Worm (Caenorhabditis elegans) whole organism, L4 larva: ENCODE data around the gene F10G2.10.
A peak's percentile ranks its signal among the peaks of the same experiment; 100 is the strongest.
"Not testable (repeated sequence)": the region's sequence is repeated elsewhere in the genome, so short reads cannot be mapped to it uniquely, and the experiment has no call there.

Experiments
- F49E8.2 ChIP-seq: sonication (generic microtip); optimal IDR thresholded peaks from 2 replicates; lab custom pipeline; 2016; ENCODE audit warnings: missing compliant biosample characterization, mild to moderate bottlenecking, missing genetic modification characterization, borderline replicate concordance
- R02D3.7 ChIP-seq: fragments of 150-350 bp; sonication (generic microtip); optimal IDR thresholded peaks from 3 replicates; lab custom pipeline; 2014; ENCODE audit warnings: missing biosample characterization, missing genetic modification characterization
- T20F7.1 ChIP-seq: fragments of 200-800 bp; sonication (Bioruptor generic); optimal IDR thresholded peaks from 2 replicates; lab custom pipeline; 2018; ENCODE audit warnings: mild to moderate bottlenecking, missing genetic modification characterization, missing compliant biosample characterization
- Y105C5A.15 ChIP-seq: fragments of 200-800 bp; sonication (Bioruptor generic); IDR thresholded peaks from 2 replicates; pipeline ENCODE4 v1.3.6; 2022; ENCODE audit warnings: missing genetic modification characterization, missing compliant biosample characterization
- Y48G9A.11 ChIP-seq: fragments of 200-800 bp; sonication (Bioruptor generic); IDR thresholded peaks from 2 replicates; pipeline ENCODE4 v1.3.6; 2022; ENCODE audit warnings: missing genetic modification reagents, missing genetic modification characterization, missing compliant biosample characterization
- Y5F2A.4 ChIP-seq: fragments of 200-800 bp; sonication (Bioruptor generic); optimal IDR thresholded peaks from 2 replicates; lab custom pipeline; 2018; ENCODE audit warnings: mild to moderate bottlenecking, missing genetic modification characterization, missing compliant biosample characterization
- aha-1 ChIP-seq: fragments of 150-350 bp; peaks from one replicate; lab custom pipeline; 2014; ENCODE audit warnings: missing biosample characterization, missing genetic modification characterization
- ceh-28 ChIP-seq: fragments of 150-350 bp; optimal IDR thresholded peaks from 2 replicates; lab custom pipeline; 2014; ENCODE audit warnings: missing biosample characterization, missing genetic modification reagents, missing genetic modification characterization
- ceh-44 ChIP-seq: fragments of 200-800 bp; sonication (Bioruptor generic); IDR thresholded peaks from 2 replicates; pipeline ENCODE4 v1.3.6; 2022; ENCODE audit warnings: missing genetic modification reagents, missing genetic modification characterization, missing compliant biosample characterization
- dmd-8 ChIP-seq: fragments of 200-800 bp; sonication (Bioruptor generic); IDR thresholded peaks from 2 replicates; pipeline ENCODE4 v1.3.6; 2022; ENCODE audit warnings: missing genetic modification characterization, missing compliant biosample characterization
- gei-8 ChIP-seq: fragments of 200-800 bp; sonication (Bioruptor generic); optimal IDR thresholded peaks from 2 replicates; lab custom pipeline; 2018; ENCODE audit warnings: mild to moderate bottlenecking, missing genetic modification characterization, missing compliant biosample characterization
- hif-1 ChIP-seq, 2 experiments: sonication (generic microtip); optimal IDR thresholded peaks; 2 replicates each; lab custom pipeline; 2016 to 2017; ENCODE audit warnings: missing compliant biosample characterization in 2 of 2, missing genetic modification characterization in 2 of 2, missing genetic modification reagents in 2 of 2, missing genotype in 2 of 2, mild to moderate bottlenecking in 1 of 2
- hlh-30 ChIP-seq: sonication (generic microtip); optimal IDR thresholded peaks from 2 replicates; lab custom pipeline; 2017; ENCODE audit warnings: antibody characterized with exemption, mild to moderate bottlenecking, missing genetic modification characterization, missing compliant biosample characterization; ENCODE audit not compliant: insufficient read depth
- lin-1 ChIP-seq: fragments of 200-800 bp; sonication (Bioruptor generic); IDR thresholded peaks from 2 replicates; pipeline ENCODE4 v1.3.6; 2022; ENCODE audit warnings: missing genetic modification reagents, missing genetic modification characterization, missing compliant biosample characterization
- lin-38 ChIP-seq: fragments of 200-800 bp; sonication (Bioruptor generic); IDR thresholded peaks from 2 replicates; pipeline ENCODE4 v1.3.6; 2022; ENCODE audit warnings: missing genetic modification reagents, missing genetic modification characterization, missing compliant biosample characterization
- lsy-2 ChIP-seq, 2 experiments: fragments of 150-350 bp in 1 of 2; sonication (generic microtip) in 1 of 2; optimal IDR thresholded peaks; 2 replicates each; lab custom pipeline; 2014 to 2017; ENCODE audit warnings: missing biosample characterization in 2 of 2, missing genetic modification characterization in 2 of 2
- madf-9 ChIP-seq: fragments of 200-800 bp; sonication (Bioruptor generic); conservative IDR thresholded peaks from 2 replicates; pipeline ENCODE4 v1.3.6; 2022; ENCODE audit warnings: missing genetic modification reagents, missing genetic modification characterization, missing compliant biosample characterization
- mdt-29 ChIP-seq: fragments of 200-800 bp; sonication (Bioruptor generic); IDR thresholded peaks from 2 replicates; pipeline ENCODE4 v1.3.6; 2022; ENCODE audit warnings: missing genetic modification reagents, missing genetic modification characterization, missing compliant biosample characterization
- mep-1 ChIP-seq: fragments of 150-350 bp; sonication (generic microtip); optimal IDR thresholded peaks from 3 replicates; lab custom pipeline; 2014; ENCODE audit warnings: missing biosample characterization, missing genetic modification characterization
- nhr-102 ChIP-seq: sonication (generic microtip); optimal IDR thresholded peaks from 2 replicates; lab custom pipeline; 2016; ENCODE audit warnings: mild to moderate bottlenecking, missing genetic modification characterization, moderate library complexity, missing compliant biosample characterization
- nhr-11 ChIP-seq: fragments of 150-350 bp; optimal IDR thresholded peaks from 2 replicates; lab custom pipeline; 2014; ENCODE audit warnings: missing biosample characterization, missing genetic modification characterization
- nhr-237 ChIP-seq: sonication (generic microtip); optimal IDR thresholded peaks from 2 replicates; lab custom pipeline; 2017; ENCODE audit warnings: missing biosample characterization, missing genetic modification characterization
- nhr-28 ChIP-seq: fragments of 150-350 bp; optimal IDR thresholded peaks from 2 replicates; lab custom pipeline; 2014; ENCODE audit warnings: missing biosample characterization, missing genetic modification characterization
- nhr-41 ChIP-seq: fragments of 200-800 bp; sonication (Bioruptor generic); IDR thresholded peaks from 2 replicates; pipeline ENCODE4 v1.3.6; 2022; ENCODE audit warnings: missing genetic modification reagents, missing genetic modification characterization, missing compliant biosample characterization
- nhr-48 ChIP-seq: sonication (generic microtip); optimal IDR thresholded peaks from 2 replicates; lab custom pipeline; 2016; ENCODE audit warnings: mild to moderate bottlenecking, missing genetic modification characterization, missing compliant biosample characterization
- nhr-76 ChIP-seq: fragments of 150-350 bp; optimal IDR thresholded peaks from 2 replicates; lab custom pipeline; 2014; ENCODE audit warnings: missing biosample characterization, missing genetic modification characterization
- pha-4 ChIP-seq, 2 experiments: fragments of 150-350 bp in 1 of 2; fragments of 200-800 bp in 1 of 2; sonication (Bioruptor generic) in 1 of 2; IDR thresholded peaks in 1 of 2; optimal IDR thresholded peaks in 1 of 2; 2 replicates each; pipeline versions ENCODE4 v1.3.6 to Lab custom; 2014 to 2022; ENCODE audit warnings: missing genetic modification characterization in 2 of 2, missing genetic modification reagents in 2 of 2, missing biosample characterization in 1 of 2, missing compliant biosample characterization in 1 of 2
- php-3 ChIP-seq: fragments of 200-800 bp; sonication (Bioruptor generic); IDR thresholded peaks from 2 replicates; pipeline ENCODE4 v1.3.6; 2022; ENCODE audit warnings: missing genetic modification reagents, missing genetic modification characterization, missing compliant biosample characterization
- pqm-1 ChIP-seq: sonication (generic microtip); optimal IDR thresholded peaks from 2 replicates; lab custom pipeline; 2017; ENCODE audit warnings: missing biosample characterization, missing genetic modification characterization
- set-16 ChIP-seq: fragments of 200-800 bp; sonication (Bioruptor generic); IDR thresholded peaks from 2 replicates; pipeline ENCODE4 v1.3.6; 2022; ENCODE audit warnings: missing genetic modification reagents, missing genetic modification characterization, missing compliant biosample characterization
- spr-1 ChIP-seq: sonication (generic microtip); optimal IDR thresholded peaks from 2 replicates; lab custom pipeline; 2016; ENCODE audit warnings: mild to moderate bottlenecking, missing genetic modification characterization, missing compliant biosample characterization
- spr-3 ChIP-seq: fragments of 200-800 bp; sonication (Bioruptor generic); optimal IDR thresholded peaks from 2 replicates; lab custom pipeline; 2018; ENCODE audit warnings: mild to moderate bottlenecking, missing genetic modification characterization, missing compliant biosample characterization
- unc-130 ChIP-seq: sonication (generic microtip); optimal IDR thresholded peaks from 2 replicates; lab custom pipeline; 2016; ENCODE audit warnings: missing genetic modification reagents, missing genetic modification characterization, missing compliant biosample characterization
- unc-62 ChIP-seq, 3 experiments: fragments of 150-350 bp in 1 of 3; sonication (generic microtip); optimal IDR thresholded peaks in 2 of 3; peaks in 1 of 3; 1 replicate in 1 of 3; 2 replicates in 2 of 3; lab custom pipeline; 2014 to 2017; ENCODE audit warnings: missing biosample characterization in 3 of 3, missing genetic modification characterization in 3 of 3, missing genetic modification reagents in 3 of 3, missing genotype in 1 of 3
- zfp-3 ChIP-seq: fragments of 200-800 bp; sonication (Bioruptor generic); conservative IDR thresholded peaks from 2 replicates; pipeline ENCODE4 v1.3.6; 2022; ENCODE audit warnings: missing genetic modification reagents, missing genetic modification characterization, missing compliant biosample characterization

Gene F10G2.10

DNA sequence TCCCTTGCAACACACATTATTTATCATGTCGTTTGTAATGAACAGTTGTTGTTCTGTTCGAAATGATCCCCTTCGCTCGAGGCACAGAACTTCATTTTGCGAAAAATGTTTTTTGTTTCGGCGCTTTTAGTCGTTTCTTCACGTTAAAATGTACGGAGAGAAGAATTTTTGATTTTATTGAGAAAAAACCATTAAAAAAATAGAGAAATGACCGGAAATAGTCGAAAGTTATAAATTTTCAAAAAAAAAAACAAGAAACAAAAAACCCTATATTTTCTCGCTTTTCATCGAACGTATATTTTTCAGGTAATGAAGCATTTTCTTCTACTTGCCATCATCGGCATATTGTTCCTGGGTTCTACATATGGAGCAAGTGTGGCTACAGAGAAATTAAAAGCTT lies 10.2 kb downstream of the F10G2.10 start, which contains the start of gene F10G2.1:
F10G2.1 (plus strand) TSS at position 301 of the 400 bp plus-strand sequence.
- peak; percentile 72 for TF ChIP-seq aha-1 (tag; lab: Kevin White, UChicago)
- TF ChIP-seq unc-62 (GFP tag; optimal IDR thresholded peaks at IDR 0.05 in 1 of 2; lab: Kevin White, UChicago), result peak in 1 of 2 experiments; percentile 43
- TF ChIP-seq unc-62 (tag; optimal IDR thresholded peaks at IDR 0.05; lab: Kevin White, UChicago), result no peak
- TF ChIP-seq zfp-3, result no peak
- TF ChIP-seq, all 104 proteins: peak for 2

DNA sequence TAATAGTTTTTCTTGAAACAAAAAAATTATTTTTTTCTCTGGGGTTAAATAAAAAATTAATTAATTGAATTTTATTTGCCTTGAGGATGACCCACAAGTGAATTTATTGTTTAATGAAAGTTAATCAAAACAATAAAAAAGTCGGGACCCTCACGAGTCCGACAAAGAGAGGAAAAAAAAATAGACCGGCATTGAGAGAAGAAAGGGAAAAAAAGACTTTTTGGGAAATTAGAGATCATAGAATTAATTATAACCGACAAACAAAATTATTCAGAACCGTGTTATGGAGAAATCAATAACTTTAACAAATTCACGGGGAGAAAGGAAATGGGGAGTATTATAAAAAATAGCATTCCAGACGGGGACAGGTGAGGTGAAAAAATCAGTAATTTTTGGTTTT lies 15.2 kb downstream of the F10G2.10 start, which contains the start of gene F10G2.7:
F10G2.7 (minus strand) TSS at position 101 of the 400 bp plus-strand sequence.
- not testable (repeated sequence) for TF ChIP-seq ceh-44; ceh-28 (tag; lab: Kevin White, UChicago); spr-1 (tag; lab: Kevin White, UChicago)

DNA sequence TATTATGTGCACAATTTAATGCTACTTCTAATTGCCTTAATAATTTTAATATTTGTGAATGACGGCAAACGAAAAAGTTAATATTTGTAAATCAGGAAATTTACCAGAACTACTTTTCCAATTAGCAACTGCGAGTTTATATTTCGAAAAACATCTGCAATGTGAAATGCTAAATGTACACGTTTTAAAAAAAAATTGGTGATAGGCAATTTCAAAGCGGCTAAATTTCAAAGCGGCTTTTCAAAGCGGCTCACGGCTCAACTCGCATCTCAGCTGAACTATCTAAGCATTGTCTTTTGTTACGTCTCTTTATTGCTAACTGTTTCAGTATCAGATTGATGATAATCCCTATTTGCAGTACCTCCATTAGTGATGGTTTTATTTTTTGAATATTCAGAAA lies 17.8 kb downstream of the F10G2.10 start, which contains the start of gene srh-187:
srh-187 (minus strand) TSS at position 101 of the 400 bp plus-strand sequence.
- TF ChIP-seq nhr-237 (tag; lab: Kevin White, UChicago), result no peak
- TF ChIP-seq Y5F2A.4 (GFP tag; lab: Kevin White, UChicago), result no peak
- TF ChIP-seq nhr-11 (tag; lab: Kevin White, UChicago), result no peak
- TF ChIP-seq mdt-29, result no peak
- TF ChIP-seq hif-1 (tag; optimal IDR thresholded peaks at IDR 0.05; lab: Kevin White, UChicago), result no peak
- TF ChIP-seq ceh-44, result no peak
- TF ChIP-seq hlh-30 (tag; lab: Kevin White, UChicago), result no peak
- TF ChIP-seq nhr-102 (tag; lab: Kevin White, UChicago), result no peak
- TF ChIP-seq spr-3 (GFP tag; lab: Kevin White, UChicago), result no peak
- no peak for TF ChIP-seq zfp-3

DNA sequence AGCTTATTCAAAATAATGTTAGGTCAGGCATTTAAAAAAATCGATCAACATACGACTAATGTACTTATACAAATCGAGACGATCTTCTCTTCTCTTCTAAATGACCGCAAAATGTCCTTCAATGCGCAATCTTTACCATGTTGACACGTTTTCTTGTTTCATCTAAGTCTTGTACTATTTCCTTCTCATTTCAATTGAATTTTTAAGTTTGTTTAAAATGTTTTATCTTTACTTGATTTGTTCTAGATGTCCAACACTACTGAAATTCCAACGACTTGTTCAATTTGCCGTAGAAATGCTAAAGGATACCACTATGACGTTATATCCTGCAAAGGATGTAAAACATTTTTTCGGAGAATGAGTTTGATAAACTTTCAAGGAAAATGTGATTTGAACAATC lies 19.9 kb downstream of the F10G2.10 start, which contains the start of the genes nhr-263 and nhr-148:
nhr-263 (minus strand) TSS at position 101 of the 400 bp plus-strand sequence.
nhr-148 (plus strand) TSS at position 215 of the 400 bp plus-strand sequence.
- TF ChIP-seq pqm-1 (tag; lab: Kevin White, UChicago) (no peak), lsy-2 (tag; optimal IDR thresholded peaks at IDR 0.05; lab: Kevin White, UChicago) (no peak), F49E8.2 (no peak), lin-1 (no peak), Y105C5A.15 (GFP tag; lab: Robert Waterston, UW) (no peak), Y48G9A.11 (GFP tag; lab: Robert Waterston, UW) (no peak), php-3 (no peak)

DNA sequence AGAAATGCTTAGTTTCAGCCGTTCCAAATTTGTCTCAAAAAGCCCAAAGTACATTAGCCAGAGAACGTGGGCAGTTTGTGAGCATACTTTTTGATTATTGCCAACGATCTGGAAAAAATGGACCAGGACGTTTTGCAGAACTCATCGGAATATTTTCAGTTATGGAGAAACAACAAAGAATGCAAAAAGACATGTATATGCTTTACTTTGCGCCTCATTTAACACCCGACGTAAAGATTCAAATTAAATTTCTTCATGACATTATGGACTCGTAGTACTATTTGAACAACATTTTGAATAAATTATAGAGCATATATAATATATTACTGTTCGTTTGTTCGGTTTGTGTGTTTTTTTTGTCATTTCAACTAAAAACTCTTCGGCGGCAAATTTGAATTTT lies 21.5 kb downstream of the F10G2.10 start, which contains the start of gene srh-244:
srh-244 (plus strand) TSS at position 301 of the 400 bp plus-strand sequence.
- TF ChIP-seq unc-62 (GFP tag; optimal IDR thresholded peaks at IDR 0.05 in 1 of 2; lab: Kevin White, UChicago) (peak in 1 of 2 experiments; percentile 62), unc-62 (tag; optimal IDR thresholded peaks at IDR 0.05; lab: Kevin White, UChicago) (no peak), Y5F2A.4 (GFP tag; lab: Kevin White, UChicago) (no peak)

DNA sequence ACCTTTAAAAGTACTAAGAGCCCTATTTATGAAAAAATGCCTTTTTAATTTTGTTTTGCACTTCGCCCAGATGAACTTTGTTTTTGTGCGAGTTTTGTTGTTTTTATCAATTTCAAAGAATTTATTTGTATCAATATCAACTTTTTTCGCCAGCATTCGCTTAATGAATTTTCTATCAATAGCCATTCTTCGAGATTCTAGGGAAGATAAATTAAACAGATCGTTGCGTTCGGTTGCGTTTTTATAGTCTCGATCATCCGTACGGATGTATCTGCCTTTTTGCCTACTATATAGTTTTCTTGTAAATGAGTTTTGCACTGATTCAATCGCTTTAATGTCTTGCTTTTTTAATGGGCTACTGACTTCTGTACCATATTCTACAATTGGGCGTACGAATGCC lies 23.5 kb downstream of the F10G2.10 start, which contains the start of gene nhr-147:
nhr-147 (plus strand) TSS at position 301 of the 400 bp plus-strand sequence.
- not testable (repeated sequence) for TF ChIP-seq T20F7.1; set-16 (GFP tag; lab: Robert Waterston, UW); R02D3.7

DNA sequence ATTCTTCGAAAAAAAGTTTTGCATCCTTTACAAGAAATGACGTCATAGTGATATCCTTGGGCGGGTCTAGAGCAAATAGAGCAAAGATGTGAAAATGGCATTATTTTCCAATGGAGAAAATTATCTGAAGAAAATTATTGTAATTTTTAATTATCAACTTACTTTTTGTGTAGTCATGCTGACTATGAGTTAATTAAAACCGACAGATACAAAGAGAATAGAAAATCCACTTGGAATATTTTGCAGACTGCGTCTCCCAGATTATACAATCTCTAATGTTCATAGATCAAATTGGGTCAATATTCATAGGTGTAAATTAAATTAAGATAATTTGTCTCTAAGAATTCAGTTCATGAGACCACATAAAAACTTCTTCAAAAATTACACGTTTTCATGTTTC lies 27.5 kb downstream of the F10G2.10 start, which contains the start of gene nhr-149:
nhr-149 (minus strand) TSS at position 101 of the 400 bp plus-strand sequence.
- no peak for TF ChIP-seq gei-8
- TF ChIP-seq mep-1, result no peak
- no peak for TF ChIP-seq madf-9 (GFP tag; lab: Robert Waterston, UW)
- no peak for TF ChIP-seq pha-4 (GFP tag; IDR thresholded peaks at IDR 0.05; lab: Robert Waterston, UW)
- TF ChIP-seq pha-4 (tag; optimal IDR thresholded peaks at IDR 0.05; lab: Kevin White, UChicago), result no peak
- no peak for TF ChIP-seq nhr-48 (tag; lab: Kevin White, UChicago)
- no peak for TF ChIP-seq hlh-30 (tag; lab: Kevin White, UChicago)
- no peak for TF ChIP-seq set-16 (GFP tag; lab: Robert Waterston, UW)
- no peak for TF ChIP-seq spr-3 (GFP tag; lab: Kevin White, UChicago)
- TF ChIP-seq unc-130 (GFP tag; lab: Kevin White, UChicago), result no peak
- TF ChIP-seq T20F7.1, result no peak
- TF ChIP-seq nhr-76 (tag; lab: Kevin White, UChicago), result no peak
- TF ChIP-seq nhr-28 (tag; lab: Kevin White, UChicago), result no peak
- TF ChIP-seq lin-38 (GFP tag; lab: Robert Waterston, UW), result no peak
- no peak for TF ChIP-seq dmd-8 (GFP tag; lab: Robert Waterston, UW)
- no peak for TF ChIP-seq nhr-41 (GFP tag; lab: Robert Waterston, UW)
